Fruit fly (Drosophila melanogaster) whole organism, embryonic: ENCODE data around the gene wek.
A peak's percentile ranks its signal among the peaks of the same experiment; 100 is the strongest.

Source experiments
- B-H2 ChIP-seq: fragments of 200-800 bp; sonication (Bioruptor generic); optimal IDR thresholded peaks from 2 replicates; lab custom pipeline; 2018; ENCODE audit warnings: missing biosample characterization, mild to moderate bottlenecking, missing genetic modification characterization
- CG10321 ChIP-seq: fragments of 200-800 bp; sonication (Bioruptor generic); IDR thresholded peaks from 2 replicates; pipeline ENCODE4 v1.3.6; 2022; ENCODE audit warnings: missing biosample characterization, missing genetic modification characterization
- CG10979 ChIP-seq: fragments of 200-800 bp; sonication (Bioruptor generic); optimal IDR thresholded peaks from 2 replicates; lab custom pipeline; 2018; ENCODE audit warnings: missing biosample characterization, mild to moderate bottlenecking, missing genetic modification characterization, moderate library complexity
- CG11456 ChIP-seq: fragments of 200-800 bp; sonication (Bioruptor generic); IDR thresholded peaks from 3 replicates; pipeline ENCODE4 v1.3.6; 2022; ENCODE audit warnings: missing biosample characterization, missing genetic modification characterization
- CG12071 ChIP-seq: fragments of 200-800 bp; sonication (Bioruptor generic); optimal IDR thresholded peaks from 3 replicates; lab custom pipeline; 2018; ENCODE audit warnings: missing biosample characterization, mild to moderate bottlenecking, missing genetic modification characterization
- CG12219 ChIP-seq: fragments of 200-800 bp; sonication (Bioruptor generic); optimal IDR thresholded peaks from 3 replicates; lab custom pipeline; 2018; ENCODE audit warnings: missing biosample characterization, mild to moderate bottlenecking, missing genetic modification characterization
- CG12391 ChIP-seq: fragments of 200-800 bp; sonication (Bioruptor generic); optimal IDR thresholded peaks from 3 replicates; lab custom pipeline; 2018; ENCODE audit warnings: missing biosample characterization, mild to moderate bottlenecking, missing genetic modification characterization, moderate library complexity
- CG2202 ChIP-seq: fragments of 200-800 bp; sonication (Bioruptor generic); optimal IDR thresholded peaks from 2 replicates; lab custom pipeline; 2018; ENCODE audit warnings: missing biosample characterization, mild to moderate bottlenecking, missing genetic modification characterization
- CG3065 ChIP-seq: fragments of 200-800 bp; sonication (Bioruptor generic); optimal IDR thresholded peaks from 2 replicates; lab custom pipeline; 2016; ENCODE audit warnings: missing biosample characterization, missing genetic modification characterization
- CG43689 ChIP-seq: fragments of 200-800 bp; sonication (Bioruptor generic); IDR thresholded peaks from 2 replicates; pipeline ENCODE4 v1.3.6; 2022; ENCODE audit warnings: missing biosample characterization, missing genetic modification characterization
- CG4424 ChIP-seq: fragments of 200-800 bp; sonication (Bioruptor generic); optimal IDR thresholded peaks from 3 replicates; lab custom pipeline; 2016; ENCODE audit warnings: missing biosample characterization, missing genetic modification characterization
- CG6765 ChIP-seq: fragments of 200-800 bp; sonication (Bioruptor generic); optimal IDR thresholded peaks from 3 replicates; lab custom pipeline; 2017; ENCODE audit warnings: missing biosample characterization, mild to moderate bottlenecking, missing genetic modification characterization
- CG9727 ChIP-seq: fragments of 200-800 bp; sonication (Bioruptor generic); optimal IDR thresholded peaks from 3 replicates; lab custom pipeline; 2017; ENCODE audit warnings: missing biosample characterization, mild to moderate bottlenecking, missing genetic modification characterization
- Camta ChIP-seq: fragments of 200-800 bp; sonication (Bioruptor generic); optimal IDR thresholded peaks from 2 replicates; lab custom pipeline; 2016; ENCODE audit warnings: missing biosample characterization, missing genetic modification characterization
- Drgx ChIP-seq: fragments of 200-800 bp; sonication (Bioruptor generic); IDR thresholded peaks from 2 replicates; pipeline ENCODE4 v1.3.6; 2022; ENCODE audit warnings: missing biosample characterization, missing genetic modification characterization
- ERR ChIP-seq: fragments of 200-800 bp; sonication (Bioruptor generic); optimal IDR thresholded peaks from 2 replicates; lab custom pipeline; 2016; ENCODE audit warnings: missing biosample characterization, missing genetic modification characterization
- Fer3 ChIP-seq: fragments of 200-800 bp; sonication (Bioruptor generic); optimal IDR thresholded peaks from 2 replicates; lab custom pipeline; 2018; ENCODE audit warnings: missing biosample characterization, mild to moderate bottlenecking, missing genetic modification characterization, moderate library complexity
- HmgD ChIP-seq: fragments of 200-800 bp; sonication (Bioruptor generic); optimal IDR thresholded peaks from 3 replicates; lab custom pipeline; 2016; ENCODE audit warnings: missing biosample characterization, missing genetic modification characterization
- Kr ChIP-seq: fragments of 200-800 bp; sonication (Bioruptor generic); optimal IDR thresholded peaks from 2 replicates; lab custom pipeline; 2017; ENCODE audit warnings: missing biosample characterization, mild to moderate bottlenecking, missing genetic modification characterization
- MTF-1 ChIP-seq: fragments of 200-800 bp; sonication (Bioruptor generic); optimal IDR thresholded peaks from 2 replicates; lab custom pipeline; 2018; ENCODE audit warnings: missing biosample characterization, mild to moderate bottlenecking, missing genetic modification characterization, borderline replicate concordance
- Max ChIP-seq: fragments of 200-800 bp; sonication (Bioruptor generic); optimal IDR thresholded peaks from 2 replicates; lab custom pipeline; 2016; ENCODE audit warnings: missing biosample characterization, mild to moderate bottlenecking, missing genetic modification characterization
- Meics ChIP-seq: fragments of 200-800 bp; sonication (Bioruptor generic); optimal IDR thresholded peaks from 2 replicates; lab custom pipeline; 2017; ENCODE audit warnings: missing biosample characterization, mild to moderate bottlenecking, missing genetic modification characterization
- Oli ChIP-seq: fragments of 200-800 bp; sonication (Bioruptor generic); optimal IDR thresholded peaks from 2 replicates; lab custom pipeline; 2018; ENCODE audit warnings: missing biosample characterization, mild to moderate bottlenecking, missing genetic modification characterization, moderate library complexity
- Xbp1 ChIP-seq: fragments of 200-800 bp; sonication (Bioruptor generic); optimal IDR thresholded peaks from 3 replicates; lab custom pipeline; 2016; ENCODE audit warnings: missing biosample characterization, mild to moderate bottlenecking, missing genetic modification characterization
- abd-A ChIP-seq: fragments of 200-800 bp; sonication (Bioruptor generic); optimal IDR thresholded peaks from 3 replicates; lab custom pipeline; 2019; ENCODE audit warnings: missing biosample characterization, mild to moderate bottlenecking, missing genetic modification characterization, moderate library complexity
- amos ChIP-seq: fragments of 200-800 bp; sonication (Bioruptor generic); IDR thresholded peaks from 2 replicates; pipeline ENCODE4 v1.3.6; 2022; ENCODE audit warnings: missing biosample characterization, missing genetic modification characterization; ENCODE audit not compliant: partially characterized antibody
- ap ChIP-seq: fragments of 200-800 bp; sonication (Bioruptor generic); IDR thresholded peaks from 2 replicates; pipeline ENCODE4 v1.3.6; 2022; ENCODE audit warnings: missing biosample characterization, missing genetic modification characterization
- btn ChIP-seq: fragments of 200-800 bp; sonication (Bioruptor generic); optimal IDR thresholded peaks from 2 replicates; lab custom pipeline; 2016; ENCODE audit warnings: missing biosample characterization, missing genetic modification characterization
- caup ChIP-seq: fragments of 200-800 bp; sonication (Bioruptor generic); optimal IDR thresholded peaks from 3 replicates; lab custom pipeline; 2017; ENCODE audit warnings: missing biosample characterization, mild to moderate bottlenecking, missing genetic modification characterization, moderate library complexity; ENCODE audit not compliant: severe bottlenecking
- chif ChIP-seq, 2 experiments: fragments of 200-800 bp; sonication (Bioruptor generic); optimal IDR thresholded peaks; 3 replicates each; lab custom pipeline; 2016; ENCODE audit warnings: missing biosample characterization in 2 of 2, missing genetic modification characterization in 2 of 2
- crp ChIP-seq, 2 experiments: fragments of 200-800 bp; sonication (Bioruptor generic); optimal IDR thresholded peaks; 2 replicates in 1 of 2; 3 replicates in 1 of 2; lab custom pipeline; 2017; ENCODE audit warnings: missing biosample characterization in 2 of 2, missing genetic modification characterization in 2 of 2, mild to moderate bottlenecking in 1 of 2, moderate library complexity in 1 of 2
- disco-r ChIP-seq: fragments of 200-800 bp; sonication (Bioruptor generic); optimal IDR thresholded peaks from 2 replicates; lab custom pipeline; 2016; ENCODE audit warnings: missing biosample characterization, missing genetic modification characterization
- dmrt11E ChIP-seq: fragments of 200-800 bp; sonication (Bioruptor generic); optimal IDR thresholded peaks from 3 replicates; lab custom pipeline; 2018; ENCODE audit warnings: missing biosample characterization, mild to moderate bottlenecking, missing genetic modification characterization, moderate library complexity
- dmrt99B ChIP-seq: fragments of 200-800 bp; sonication (Bioruptor generic); optimal IDR thresholded peaks from 2 replicates; lab custom pipeline; 2018; ENCODE audit warnings: missing biosample characterization, mild to moderate bottlenecking, missing genetic modification characterization, moderate library complexity
- gce ChIP-seq: fragments of 200-800 bp; sonication (Bioruptor generic); IDR thresholded peaks from 3 replicates; pipeline ENCODE4 v1.3.6; 2022; ENCODE audit warnings: missing biosample characterization, missing genetic modification characterization
- insv ChIP-seq, 2 experiments: fragments of 200-800 bp; sonication (Bioruptor generic); optimal IDR thresholded peaks; 3 replicates each; lab custom pipeline; 2016 to 2018; ENCODE audit warnings: missing biosample characterization in 2 of 2, missing genetic modification characterization in 2 of 2
- ken ChIP-seq: fragments of 200-800 bp; sonication (Bioruptor generic); IDR thresholded peaks from 3 replicates; pipeline ENCODE4 v1.3.6; 2022; ENCODE audit warnings: missing biosample characterization, missing genetic modification characterization
- lmd ChIP-seq: fragments of 200-800 bp; sonication (Bioruptor generic); IDR thresholded peaks from 2 replicates; pipeline ENCODE4 v1.3.6; 2022; ENCODE audit warnings: missing biosample characterization, missing genetic modification characterization
- nerfin-2 ChIP-seq: fragments of 200-800 bp; sonication (Bioruptor generic); IDR thresholded peaks from 2 replicates; pipeline ENCODE4 v1.3.6; 2022; ENCODE audit warnings: missing biosample characterization, missing genetic modification characterization; ENCODE audit not compliant: partially characterized antibody
- oc ChIP-seq: fragments of 200-800 bp; sonication (Bioruptor generic); optimal IDR thresholded peaks from 2 replicates; lab custom pipeline; 2018; ENCODE audit warnings: missing biosample characterization, mild to moderate bottlenecking, missing genetic modification characterization, moderate library complexity
- onecut ChIP-seq: fragments of 200-800 bp; sonication (Bioruptor generic); IDR thresholded peaks from 2 replicates; pipeline ENCODE4 v1.3.6; 2022; ENCODE audit warnings: missing biosample characterization, missing genetic modification characterization
- seq ChIP-seq: fragments of 200-800 bp; sonication (Bioruptor generic); IDR thresholded peaks from 2 replicates; pipeline ENCODE4 v1.3.6; 2022; ENCODE audit warnings: missing biosample characterization, missing genetic modification characterization
- tgo ChIP-seq: fragments of 200-800 bp; sonication (Bioruptor generic); IDR thresholded peaks from 3 replicates; pipeline ENCODE4 v1.3.6; 2022; ENCODE audit warnings: missing biosample characterization, missing genetic modification characterization
- tll ChIP-seq, 2 experiments: fragments of 200-800 bp in 1 of 2; fragments of >200 bp in 1 of 2; sonication (Bioruptor generic) in 1 of 2; optimal IDR thresholded peaks; 2 replicates each; lab custom pipeline; 2017 to 2019; ENCODE audit warnings: missing biosample characterization in 2 of 2, missing genetic modification characterization in 2 of 2, mild to moderate bottlenecking in 1 of 2, moderate library complexity in 1 of 2
- toy ChIP-seq: fragments of 200-800 bp; sonication (Bioruptor generic); IDR thresholded peaks from 2 replicates; pipeline ENCODE4 v1.3.6; 2022; ENCODE audit warnings: missing biosample characterization, missing genetic modification characterization
- usp ChIP-seq: fragments of >200 bp; optimal IDR thresholded peaks from 2 replicates; lab custom pipeline; 2017; ENCODE audit warnings: missing biosample characterization, missing genetic modification characterization
- yki ChIP-seq: fragments of >200 bp; optimal IDR thresholded peaks from 3 replicates; lab custom pipeline; 2018
- zfh1 ChIP-seq: fragments of 200-800 bp; sonication (Bioruptor generic); IDR thresholded peaks from 3 replicates; pipeline ENCODE4 v1.3.6; 2022; ENCODE audit warnings: missing biosample characterization, missing genetic modification characterization

wek gene

DNA sequence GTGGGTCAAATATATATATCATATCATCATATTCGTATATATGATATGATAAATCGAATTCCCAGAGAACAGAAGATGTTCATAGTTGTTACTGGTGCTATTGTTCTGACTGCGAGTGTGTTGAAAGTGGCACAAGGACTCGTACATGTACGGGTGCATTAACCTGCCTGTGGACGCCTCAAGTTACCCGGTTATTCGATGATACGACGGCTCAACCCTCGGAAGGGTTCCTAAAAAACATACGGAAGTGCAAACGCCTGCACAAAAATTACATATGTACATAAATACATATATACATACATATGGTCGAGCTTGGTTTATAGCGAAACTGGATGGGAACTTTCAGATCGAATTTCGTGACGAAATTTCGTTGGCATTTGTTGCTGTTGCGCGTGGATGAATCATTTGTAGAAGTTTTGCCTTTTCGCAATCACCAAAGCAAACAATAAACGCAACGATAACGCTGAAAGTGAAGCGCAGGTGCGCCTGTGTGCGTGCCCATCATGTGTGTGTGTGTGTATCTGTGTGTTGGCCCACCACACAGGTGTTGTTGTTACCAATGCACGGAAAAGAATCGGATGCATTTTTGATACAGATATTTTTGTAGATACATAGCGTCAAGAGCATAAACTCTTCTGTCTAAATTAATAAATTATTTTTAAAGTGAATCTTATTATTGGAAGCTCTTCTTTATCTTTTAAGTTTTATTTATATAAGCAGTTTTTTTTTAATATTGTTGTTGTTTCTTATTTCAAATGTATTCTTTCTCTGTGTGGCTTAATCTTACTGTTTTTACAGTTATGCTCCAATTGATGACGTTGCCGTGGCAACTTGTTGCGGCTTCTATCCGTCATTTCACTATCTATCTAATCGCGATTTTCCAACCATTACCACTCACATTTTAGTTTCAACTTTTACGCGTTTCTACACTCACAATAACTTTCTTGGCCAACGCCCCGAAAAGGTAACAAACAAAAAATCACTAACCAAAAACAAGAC is 6.4 kb downstream of the wek start (continued):
- TF ChIP-seq seq (peak; percentile 82), Oli (tag; lab: Kevin White, UChicago) (peak; percentile 79), Meics (GFP tag; lab: Kevin White, UChicago) (peak; percentile 62), Drgx (GFP tag; lab: Robert Waterston, UW) (peak; percentile 86), CG12391 (tag; lab: Kevin White, UChicago) (peak; percentile 88), CG4424 (GFP tag; lab: Kevin White, UChicago) (peak; percentile 74), ERR (GFP tag; lab: Kevin White, UChicago) (no peak), gce (GFP tag; lab: Robert Waterston, UW) (peak; percentile 65; the same call in 1 of the 3 replicates), crp (GFP tag; optimal IDR thresholded peaks at IDR 0.05; lab: Kevin White, UChicago) (peak in 1 of 2 experiments; percentile 3), disco-r (no peak), CG6765 (GFP tag; lab: Kevin White, UChicago) (peak; percentile 27), caup (GFP tag; lab: Kevin White, UChicago) (peak; percentile 51), ken (GFP tag; lab: Robert Waterston, UW) (peak; percentile 72; the same call in 2 of the 3 replicates), CG3065 (peak; percentile 19), ap (GFP tag; lab: Robert Waterston, UW) (peak; percentile 82), Fer3 (tag; lab: Kevin White, UChicago) (peak; percentile 58), btn (GFP tag; lab: Kevin White, UChicago) (peak; percentile 21), tll (GFP tag; optimal IDR thresholded peaks at IDR 0.05; lab: Kevin White, UChicago) (peak in 1 of 2 experiments; percentile 29), amos (GFP tag; lab: Robert Waterston, UW) (no peak), lmd (GFP tag; lab: Robert Waterston, UW) (peak; percentile 78), Camta (GFP tag; lab: Kevin White, UChicago) (no peak), dmrt11E (peak; percentile 80), CG10979 (peak; percentile 76), abd-A (tag; lab: Kevin White, UChicago) (no peak), toy (GFP tag; lab: Robert Waterston, UW) (no peak), CG9727 (GFP tag; lab: Kevin White, UChicago) (peak; percentile 80), nerfin-2 (GFP tag; lab: Robert Waterston, UW) (no peak), CG2202 (peak; percentile 25), CG10321 (GFP tag; lab: Robert Waterston, UW) (peak; percentile 37; the same call in 1 of the 2 replicates), Max (GFP tag; lab: Kevin White, UChicago) (peak; percentile 48), onecut (GFP tag; lab: Robert Waterston, UW) (peak; percentile 64), oc (tag; lab: Kevin White, UChicago) (peak; percentile 55), MTF-1 (GFP tag; lab: Kevin White, UChicago) (peak; percentile 24), usp (GFP tag; lab: Kevin White, UChicago) (no peak), HmgD (GFP tag; lab: Kevin White, UChicago) (no peak), Kr (GFP tag; lab: Kevin White, UChicago) (no peak), zfh1 (peak; percentile 76), CG43689 (GFP tag; lab: Robert Waterston, UW) (peak; percentile 44; the same call in 1 of the 2 replicates), CG12219 (GFP tag; lab: Kevin White, UChicago) (peak; percentile 43), tgo (peak; percentile 87), chif (GFP tag; optimal IDR thresholded peaks at IDR 0.05; lab: Kevin White, UChicago) (peak; percentile 30 to 61), dmrt99B (tag; lab: Kevin White, UChicago) (peak; percentile 84), B-H2 (no peak), insv (GFP tag; optimal IDR thresholded peaks at IDR 0.05; lab: Kevin White, UChicago) (no peak), yki (lab: Kevin White, UChicago) (no peak), CG12071 (GFP tag; lab: Kevin White, UChicago) (no peak), CG11456 (peak; percentile 57; the same call in 1 of the 3 replicates), Xbp1 (GFP tag; lab: Kevin White, UChicago) (peak; percentile 65)
